Fruit fly (Drosophila melanogaster) S2 (cell line): ENCODE data around the gene CG32425.

Experiments
- CG8478 ChIP-seq: fragments of >200 bp; optimal IDR thresholded peaks from 2 replicates; lab custom pipeline; 2018
- CTCF ChIP-seq, 2 experiments: fragments of >200 bp; optimal IDR thresholded peaks; 2 replicates each; lab custom pipeline; 2018

DNA sequence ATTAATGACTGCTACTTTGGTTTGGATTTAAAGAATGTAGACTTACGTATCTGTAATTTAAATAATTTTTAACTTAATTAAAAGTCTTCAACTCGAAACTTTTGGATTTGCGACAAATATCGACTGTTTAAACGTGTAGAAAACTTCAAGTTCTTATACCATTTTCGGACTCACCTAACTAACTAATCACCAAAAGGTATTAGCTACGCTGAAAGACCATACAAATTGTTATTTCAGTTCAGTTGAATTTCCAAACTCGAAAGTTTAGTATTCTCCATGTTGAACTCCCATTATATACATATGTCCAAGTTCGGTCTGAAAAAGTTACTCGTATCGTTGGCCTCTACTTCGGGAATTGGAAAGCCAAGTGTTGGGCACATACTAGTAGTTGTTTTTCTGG lies 8.6 kb downstream of the CG32425 start, which contains the start of gene CG5078:
- TF ChIP-seq CG8478 (lab: Kevin White, UChicago) (no peak), CTCF (optimal IDR thresholded peaks at IDR 0.05; lab: Kevin White, UChicago) (no peak)
